Fruit fly (Drosophila melanogaster): ENCODE results near the gene cort.

Gene cort

DNA sequence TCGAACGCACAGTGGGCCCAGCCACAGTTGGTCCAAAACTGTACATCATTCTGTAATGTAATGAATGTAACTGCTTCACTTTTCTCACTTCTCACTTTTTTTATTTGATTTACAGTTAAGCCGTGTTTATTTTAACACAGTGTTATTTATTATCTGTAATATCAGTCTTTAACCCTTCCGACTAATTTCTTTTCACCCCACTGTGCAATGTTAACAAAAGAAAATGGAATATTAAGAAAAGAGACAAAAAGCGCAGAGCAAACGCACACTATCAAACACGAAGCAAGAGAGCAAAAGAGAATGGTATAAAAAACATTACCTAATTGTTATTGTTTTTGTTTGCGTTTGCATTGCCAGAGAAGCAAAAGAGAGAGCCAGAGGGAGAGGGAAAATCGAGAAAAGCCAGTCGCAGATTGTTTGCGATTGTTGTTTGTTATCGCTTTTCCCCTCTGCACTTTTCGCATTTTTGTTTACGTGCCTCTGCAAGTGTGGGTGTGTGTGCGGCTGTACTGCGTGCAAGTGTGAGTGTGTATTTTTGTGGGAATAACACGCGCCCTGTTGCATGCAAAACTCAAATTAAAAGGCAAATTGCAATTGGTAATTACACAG is 29.2 kb downstream of the cort start (continued):
- TF ChIP-seq CG8319 (GFP tag; optimal IDR thresholded peaks at IDR 0.05) (peak; percentile 84), Hr38 (GFP tag; optimal IDR thresholded peaks at IDR 0.05) (peak; percentile 89), CG1621 (tag; optimal IDR thresholded peaks at IDR 0.05) (peak; percentile 90), Blimp-1 (GFP tag; optimal IDR thresholded peaks at IDR 0.05) (peak; percentile 77), vri (GFP tag; optimal IDR thresholded peaks at IDR 0.05) (peak; percentile 98), Ets21C (GFP tag; optimal IDR thresholded peaks at IDR 0.05) (peak; percentile 92), CG8632 (GFP tag; optimal IDR thresholded peaks at IDR 0.05) (peak; percentile 92), Eip75B (GFP tag; optimal IDR thresholded peaks at IDR 0.05) (peak; percentile 95), salr (GFP tag; optimal IDR thresholded peaks at IDR 0.05) (peak; percentile 83 to 97), CG6163 (GFP tag; IDR thresholded peaks at IDR 0.05) (peak; percentile 96), CG3032 (tag; optimal IDR thresholded peaks at IDR 0.05) (peak; percentile 84), CG4318 (GFP tag; optimal IDR thresholded peaks at IDR 0.05) (peak; percentile 96), CG32006 (GFP tag; optimal IDR thresholded peaks at IDR 0.05) (peak; percentile 98), CG3919 (GFP tag; optimal IDR thresholded peaks at IDR 0.05) (peak; percentile 94), CG11762 (GFP tag; optimal IDR thresholded peaks at IDR 0.05; ENCODE audit: insufficient read depth) (peak; percentile 91), CG10669 (GFP tag; optimal IDR thresholded peaks at IDR 0.05) (peak; percentile 89), cyc (GFP tag; optimal IDR thresholded peaks at IDR 0.05) (peak; percentile 92), fd85E (GFP tag; optimal IDR thresholded peaks at IDR 0.05) (peak; percentile 93)

DNA sequence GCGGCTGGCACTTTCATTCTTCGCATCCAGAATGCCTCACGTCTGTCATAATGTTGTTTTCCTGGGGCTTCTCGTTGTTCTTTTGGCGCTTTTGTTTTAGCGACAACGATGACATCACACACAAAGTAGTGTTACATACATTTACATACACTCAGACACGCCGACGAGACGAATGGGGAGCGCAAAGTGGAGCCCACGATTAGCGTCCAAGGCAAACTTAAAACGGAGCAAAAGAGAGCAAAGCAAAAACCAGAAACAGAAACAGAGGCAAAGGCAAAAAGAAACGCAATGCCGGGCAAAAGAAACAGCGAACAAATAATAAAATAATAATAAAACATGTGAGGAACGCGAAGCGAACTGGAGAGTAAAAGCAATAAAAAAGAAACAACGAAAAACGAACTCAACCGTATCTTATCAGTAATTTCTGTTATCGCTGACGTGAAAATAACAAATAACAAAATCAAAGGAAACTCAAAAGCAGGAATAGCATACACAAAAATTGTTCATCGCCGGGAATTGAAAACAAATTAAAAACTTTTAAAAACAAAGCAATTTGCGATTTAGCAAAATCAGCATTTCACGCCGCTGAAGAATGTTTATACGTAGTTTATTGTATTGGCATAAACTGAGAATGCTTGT is 31.9 kb downstream of the cort start:
- TF ChIP-seq CG1621 (tag; optimal IDR thresholded peaks at IDR 0.05) (no peak), CG32006 (GFP tag; optimal IDR thresholded peaks at IDR 0.05) (no peak), fd85E (GFP tag; optimal IDR thresholded peaks at IDR 0.05) (no peak), svp (GFP tag) (peak; percentile 71), lz (GFP tag; optimal IDR thresholded peaks at IDR 0.05) (no peak), CG8119 (GFP tag; IDR thresholded peaks at IDR 0.05) (0 out of 3 replicates have a peak, but pooled peaks have one; percentile 26), ss (GFP tag; optimal IDR thresholded peaks at IDR 0.05) (peak in 1 of 2 experiments; percentile 52), fkh (GFP tag; optimal IDR thresholded peaks at IDR 0.05) (peak; percentile 43), esn (GFP tag; optimal IDR thresholded peaks at IDR 0.05) (no peak), CG16779 (tag; optimal IDR thresholded peaks at IDR 0.05) (peak; percentile 45), fd59A (GFP tag; optimal IDR thresholded peaks at IDR 0.05) (no peak), Eip93F (GFP tag; optimal IDR thresholded peaks at IDR 0.05) (peak; percentile 44), Met (GFP tag; optimal IDR thresholded peaks at IDR 0.05) (peak; percentile 17), CG6276 (GFP tag; optimal IDR thresholded peaks at IDR 0.05) (peak; percentile 34), Sox102F (GFP tag; optimal IDR thresholded peaks at IDR 0.05) (peak; percentile 1), CG6163 (GFP tag; IDR thresholded peaks at IDR 0.05) (peak; percentile 86; the same call in 2 of the 3 replicates), dsx (GFP tag; optimal IDR thresholded peaks at IDR 0.05; ENCODE audit: poor library complexity, severe bottlenecking) (peak; percentile 72), Eip78C (GFP tag) (peak; percentile 75), vri (GFP tag; optimal IDR thresholded peaks at IDR 0.05) (peak; percentile 72)

DNA sequence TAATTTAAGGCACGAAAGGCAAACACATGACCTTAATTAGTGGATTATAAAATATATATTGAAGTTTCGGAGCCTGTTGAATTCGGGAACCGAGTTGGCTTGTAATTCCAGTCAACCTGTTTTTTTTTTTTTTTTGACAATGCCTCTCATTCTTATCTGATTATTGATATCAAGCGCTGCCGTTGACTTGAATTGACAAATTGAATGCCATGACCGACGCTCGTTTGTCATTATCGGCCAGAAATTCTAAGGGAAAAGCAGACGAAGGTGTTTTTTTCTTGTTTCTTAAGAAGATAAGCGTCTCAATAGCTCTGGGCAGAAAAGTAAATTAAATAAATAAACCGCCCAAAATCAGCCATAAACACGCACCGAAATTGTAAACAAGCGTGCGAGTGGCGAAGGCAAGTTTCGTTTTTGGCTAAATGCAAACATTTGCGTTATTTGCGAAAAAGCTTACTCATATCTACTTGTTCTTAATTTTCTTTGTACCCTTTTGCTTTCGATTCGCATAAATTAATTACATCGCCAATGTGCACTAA is 33.1 kb downstream of the cort start:
- TF ChIP-seq vri (GFP tag; optimal IDR thresholded peaks at IDR 0.05): peak; percentile 39
- no peak for TF ChIP-seq CG7368 (GFP tag; optimal IDR thresholded peaks at IDR 0.05)
- TF ChIP-seq pdm3 (GFP tag; optimal IDR thresholded peaks at IDR 0.05): no peak
- TF ChIP-seq Ets96B (tag; optimal IDR thresholded peaks at IDR 0.05): no peak
- peak; percentile 14 for TF ChIP-seq Eip93F (GFP tag; optimal IDR thresholded peaks at IDR 0.05)
- TF ChIP-seq svp (GFP tag): peak; percentile 42
- TF ChIP-seq fkh (GFP tag; optimal IDR thresholded peaks at IDR 0.05): peak; percentile 81
- peak; percentile 9 for TF ChIP-seq esn (GFP tag; optimal IDR thresholded peaks at IDR 0.05)
- no peak for TF ChIP-seq CG6163 (GFP tag; IDR thresholded peaks at IDR 0.05)
- TF ChIP-seq fd59A (GFP tag; optimal IDR thresholded peaks at IDR 0.05): no peak
